Worm (Caenorhabditis elegans) whole organism, L3 larva: ENCODE results near the gene nep-3.

Source experiments
- ZK546.5 ChIP-seq: sonication (generic microtip); optimal IDR thresholded peaks from 2 replicates; lab custom pipeline; 2017; ENCODE audit warnings: missing biosample characterization, missing genetic modification characterization
- ama-1 ChIP-seq: fragments of 150-350 bp; optimal IDR thresholded peaks from 2 replicates; lab custom pipeline; 2018
- ceh-16 ChIP-seq: sonication (generic microtip); optimal IDR thresholded peaks from 2 replicates; lab custom pipeline; 2017; ENCODE audit warnings: missing biosample characterization, missing genetic modification characterization
- ceh-82 ChIP-seq: fragments of 150-350 bp; optimal IDR thresholded peaks from 2 replicates; lab custom pipeline; 2014; ENCODE audit warnings: missing biosample characterization, missing genetic modification characterization
- daf-12 ChIP-seq: fragments of 150-350 bp; optimal IDR thresholded peaks from 2 replicates; lab custom pipeline; 2014; ENCODE audit warnings: missing biosample characterization, missing genetic modification reagents, missing genetic modification characterization
- egl-5 ChIP-seq: fragments of 150-350 bp; optimal IDR thresholded peaks from 2 replicates; lab custom pipeline; 2017; ENCODE audit warnings: missing biosample characterization, missing genetic modification reagents, missing genetic modification characterization, inconsistent platforms
- elt-1 ChIP-seq: fragments of 150-350 bp; optimal IDR thresholded peaks from 2 replicates; lab custom pipeline; 2014; ENCODE audit warnings: missing biosample characterization, missing genetic modification characterization
- elt-2 ChIP-seq: sonication (generic microtip); optimal IDR thresholded peaks from 2 replicates; lab custom pipeline; 2016; ENCODE audit warnings: missing genetic modification reagents, mild to moderate bottlenecking, missing genetic modification characterization, missing compliant biosample characterization
- elt-3 ChIP-seq, 3 experiments: fragments of 150-350 bp in 1 of 3; sonication (generic microtip) in 2 of 3; optimal IDR thresholded peaks; 2 replicates in 2 of 3; 4 replicates in 1 of 3; lab custom pipeline; 2014 to 2017; ENCODE audit warnings: missing biosample characterization in 3 of 3, missing genetic modification characterization in 3 of 3
- eor-1 ChIP-seq, 2 experiments: fragments of 150-350 bp; optimal IDR thresholded peaks; 2 replicates each; lab custom pipeline; 2014 to 2018; ENCODE audit warnings: missing biosample characterization in 2 of 2, missing genetic modification characterization in 2 of 2
- fkh-10 ChIP-seq: sonication (generic microtip); optimal IDR thresholded peaks from 2 replicates; lab custom pipeline; 2017; ENCODE audit warnings: missing biosample characterization, missing genetic modification reagents, missing genetic modification characterization
- fkh-2 ChIP-seq: fragments of 150-350 bp; optimal IDR thresholded peaks from 2 replicates; lab custom pipeline; 2014; ENCODE audit warnings: missing biosample characterization, missing genetic modification reagents, missing genetic modification characterization
- fos-1 ChIP-seq: fragments of 150-350 bp; optimal IDR thresholded peaks from 2 replicates; lab custom pipeline; 2014; ENCODE audit warnings: missing biosample characterization, missing genetic modification characterization
- hmg-11 ChIP-seq: sonication (generic microtip); optimal IDR thresholded peaks from 2 replicates; lab custom pipeline; 2016; ENCODE audit warnings: missing genetic modification characterization, missing compliant biosample characterization
- lin-39 ChIP-seq: fragments of 150-350 bp; optimal IDR thresholded peaks from 2 replicates; lab custom pipeline; 2018; ENCODE audit warnings: missing biosample characterization, missing genetic modification reagents, missing genetic modification characterization
- mml-1 ChIP-seq: fragments of 150-350 bp; sonication (generic microtip); optimal IDR thresholded peaks from 3 replicates; lab custom pipeline; 2014; ENCODE audit warnings: missing biosample characterization, missing genetic modification characterization
- nfya-1 ChIP-seq: sonication (generic microtip); optimal IDR thresholded peaks from 2 replicates; lab custom pipeline; 2017; ENCODE audit warnings: missing genetic modification characterization, mild to moderate bottlenecking, missing compliant biosample characterization, antibody characterized with exemption, moderate library complexity; ENCODE audit not compliant: insufficient read depth
- nhr-23 ChIP-seq: fragments of 150-350 bp; optimal IDR thresholded peaks from 2 replicates; lab custom pipeline; 2014; ENCODE audit warnings: missing biosample characterization, missing genetic modification reagents, missing genetic modification characterization
- nhr-237 ChIP-seq: fragments of 150-350 bp; optimal IDR thresholded peaks from 2 replicates; lab custom pipeline; 2014; ENCODE audit warnings: missing biosample characterization, missing genetic modification characterization
- nhr-28 ChIP-seq: fragments of 150-350 bp; optimal IDR thresholded peaks from 2 replicates; lab custom pipeline; 2014; ENCODE audit warnings: missing biosample characterization, missing genetic modification characterization
- nhr-43 ChIP-seq: sonication (generic microtip); optimal IDR thresholded peaks from 2 replicates; lab custom pipeline; 2016; ENCODE audit warnings: mild to moderate bottlenecking, missing genetic modification characterization, missing compliant biosample characterization; ENCODE audit not compliant: poor library complexity, severe bottlenecking
- nhr-67 ChIP-seq: fragments of 150-350 bp; optimal IDR thresholded peaks from 2 replicates; lab custom pipeline; 2014; ENCODE audit warnings: missing biosample characterization, missing genetic modification characterization
- nhr-77 ChIP-seq: fragments of 150-350 bp; optimal IDR thresholded peaks from 2 replicates; lab custom pipeline; 2014; ENCODE audit warnings: missing biosample characterization, missing genetic modification characterization
- pha-4 ChIP-seq: fragments of 150-350 bp; optimal IDR thresholded peaks from 2 replicates; lab custom pipeline; 2014; ENCODE audit warnings: missing biosample characterization, missing genetic modification reagents, missing genetic modification characterization
- pqm-1 ChIP-seq: fragments of 150-350 bp; optimal IDR thresholded peaks from 2 replicates; lab custom pipeline; 2017; ENCODE audit warnings: missing biosample characterization, missing genetic modification characterization, inconsistent platforms
- sea-2 ChIP-seq: fragments of 150-350 bp; sonication (generic microtip); optimal IDR thresholded peaks from 4 replicates; lab custom pipeline; 2014; ENCODE audit warnings: missing biosample characterization, missing genetic modification reagents, missing genetic modification characterization
- skn-1 ChIP-seq: fragments of 150-350 bp; optimal IDR thresholded peaks from 2 replicates; lab custom pipeline; 2014; ENCODE audit warnings: missing biosample characterization, missing genetic modification characterization
- tbx-2 ChIP-seq: sonication (generic microtip); optimal IDR thresholded peaks from 2 replicates; lab custom pipeline; 2016; ENCODE audit warnings: mild to moderate bottlenecking, missing genetic modification characterization, missing compliant biosample characterization
- unc-39 ChIP-seq: sonication (generic microtip); optimal IDR thresholded peaks from 4 replicates; lab custom pipeline; 2017; ENCODE audit warnings: missing biosample characterization, missing genetic modification characterization
- zag-1 ChIP-seq: fragments of 150-350 bp; optimal IDR thresholded peaks from 2 replicates; lab custom pipeline; 2014; ENCODE audit warnings: missing biosample characterization, missing genetic modification characterization
- ztf-11 ChIP-seq: fragments of 150-350 bp; optimal IDR thresholded peaks from 2 replicates; lab custom pipeline; 2014; ENCODE audit warnings: missing biosample characterization, missing genetic modification characterization

nep-3 gene

DNA sequence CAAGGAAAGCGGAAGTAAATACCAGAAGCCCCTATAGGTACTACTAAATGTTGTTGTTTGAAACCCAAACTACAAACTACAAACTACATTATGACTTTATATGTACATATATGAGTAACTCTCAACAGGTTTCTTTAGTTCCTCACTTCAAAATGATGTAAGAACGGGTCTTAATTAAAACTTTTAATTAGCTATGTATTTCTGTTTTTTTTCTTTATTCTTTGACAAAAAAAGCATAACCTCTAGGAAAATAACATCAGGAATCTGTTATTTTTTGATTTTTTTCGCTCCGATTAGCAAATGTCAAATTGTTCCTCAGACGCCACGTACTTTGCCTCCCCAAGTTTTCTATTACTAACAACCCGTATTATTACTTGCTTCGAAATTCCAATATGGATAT is 1.3 kb upstream of the nep-3 start, which contains the start of gene srh-250:
TSS of gene srh-250 (plus strand) at position 301 of the 400 bp plus-strand sequence.
- TF ChIP-seq pha-4 (tag; lab: Kevin White, UChicago) (no peak), fkh-2 (tag; lab: Kevin White, UChicago) (no peak), egl-5 (tag; lab: Kevin White, UChicago) (no peak)

DNA sequence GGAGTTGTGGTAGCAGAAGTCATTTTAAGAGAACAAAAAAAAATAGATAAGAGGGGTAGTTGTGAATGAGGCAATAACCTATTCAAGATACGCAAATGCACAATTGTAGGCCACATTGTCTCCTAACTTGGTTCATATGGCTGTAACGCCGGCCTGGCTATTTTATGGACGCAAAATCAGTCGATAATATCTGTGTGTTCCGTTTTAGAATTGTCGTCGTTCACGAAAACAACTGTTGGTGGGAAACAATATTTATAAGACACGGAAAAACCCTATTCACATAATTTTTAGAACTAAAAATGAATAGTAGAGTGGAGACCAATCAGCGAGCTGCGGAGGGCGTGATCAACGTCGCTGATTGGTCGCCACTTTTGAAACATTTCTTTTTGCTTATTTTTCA is 847 bp upstream of the nep-3 start, which contains the start of gene sdz-7:
TSS of gene sdz-7 (minus strand) at position 101 of the 400 bp plus-strand sequence.
- TF ChIP-seq ztf-11 (tag; lab: Kevin White, UChicago): no peak
- no peak for TF ChIP-seq skn-1

- TF ChIP-seq ZK546.5: no peak
- TF ChIP-seq hmg-11 (tag; lab: Kevin White, UChicago): no peak
- no peak for TF ChIP-seq daf-12 (tag; lab: Kevin White, UChicago)
- no peak for TF ChIP-seq sea-2 (GFP tag; lab: Kevin White, UChicago)
- TF ChIP-seq nhr-77: no peak
- TF ChIP-seq ceh-82 (tag; lab: Kevin White, UChicago): no peak
- TF ChIP-seq nhr-28 (tag; lab: Kevin White, UChicago): no peak
- TF ChIP-seq lin-39 (tag; lab: Kevin White, UChicago): no peak
- no peak for TF ChIP-seq mml-1 (tag; lab: Kevin White, UChicago)
- TF ChIP-seq nhr-237 (tag; lab: Kevin White, UChicago): no peak
- TF ChIP-seq zag-1 (tag; lab: Kevin White, UChicago): no peak
- TF ChIP-seq ceh-16 (tag; lab: Kevin White, UChicago): no peak
- TF ChIP-seq elt-2 (tag; lab: Kevin White, UChicago): no peak
- no peak for TF ChIP-seq pha-4 (tag; lab: Kevin White, UChicago)
- TF ChIP-seq eor-1 (tag; optimal IDR thresholded peaks at IDR 0.05; lab: Kevin White, UChicago): no peak
- no peak for TF ChIP-seq pqm-1 (tag; lab: Kevin White, UChicago)
Measured at ce11 chrII:3869601-3870000, 7.4 kb downstream of the nep-3 start, which contains the start of gene oac-10. oac-10 (plus strand) TSS chrII:3869901.

DNA sequence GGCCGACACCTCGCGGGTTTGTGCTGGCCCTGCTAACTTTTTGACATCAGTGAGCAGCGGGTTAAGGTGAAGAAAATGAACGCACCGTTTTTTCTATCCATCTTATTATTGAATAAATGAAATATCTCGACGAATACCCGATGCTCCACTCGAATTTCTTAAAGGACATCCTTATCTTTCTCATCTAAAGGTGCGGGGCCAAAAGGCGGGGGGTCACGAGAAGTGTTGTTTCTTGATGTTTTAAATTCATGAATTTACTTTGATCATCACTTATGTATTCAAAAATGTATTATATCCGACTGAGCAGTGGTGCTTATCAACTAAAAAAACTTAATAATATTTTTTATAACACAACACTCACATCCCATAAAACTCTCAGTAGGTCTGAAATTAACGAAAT is 12.4 kb downstream of the nep-3 start, which contains the start of gene nhr-261:
TSS of gene nhr-261 (minus strand) at position 101 of the 400 bp plus-strand sequence.
- TF ChIP-seq fos-1 (tag; lab: Kevin White, UChicago) (no peak), elt-1 (tag; lab: Kevin White, UChicago) (no peak), nhr-67 (tag; lab: Kevin White, UChicago) (no peak), zag-1 (tag; lab: Kevin White, UChicago) (no peak), sea-2 (GFP tag; lab: Kevin White, UChicago) (no peak), tbx-2 (tag; lab: Kevin White, UChicago) (no peak), ceh-16 (tag; lab: Kevin White, UChicago) (no peak), nhr-43 (no peak), fkh-10 (GFP tag; lab: Kevin White, UChicago) (no peak), nfya-1 (tag; lab: Kevin White, UChicago) (no peak), nhr-28 (tag; lab: Kevin White, UChicago) (no peak), skn-1 (no peak), elt-3 (tag; optimal IDR thresholded peaks at IDR 0.05; lab: Kevin White, UChicago) (no peak), ztf-11 (tag; lab: Kevin White, UChicago) (no peak), elt-2 (tag; lab: Kevin White, UChicago) (no peak), unc-39 (tag; lab: Kevin White, UChicago) (no peak), ama-1 (lab: Kevin White, UChicago) (no peak), mml-1 (tag; lab: Kevin White, UChicago) (no peak), lin-39 (tag; lab: Kevin White, UChicago) (no peak), ZK546.5 (no peak)
- TF ChIP-seq, all 47 proteins: peak for 0

DNA sequence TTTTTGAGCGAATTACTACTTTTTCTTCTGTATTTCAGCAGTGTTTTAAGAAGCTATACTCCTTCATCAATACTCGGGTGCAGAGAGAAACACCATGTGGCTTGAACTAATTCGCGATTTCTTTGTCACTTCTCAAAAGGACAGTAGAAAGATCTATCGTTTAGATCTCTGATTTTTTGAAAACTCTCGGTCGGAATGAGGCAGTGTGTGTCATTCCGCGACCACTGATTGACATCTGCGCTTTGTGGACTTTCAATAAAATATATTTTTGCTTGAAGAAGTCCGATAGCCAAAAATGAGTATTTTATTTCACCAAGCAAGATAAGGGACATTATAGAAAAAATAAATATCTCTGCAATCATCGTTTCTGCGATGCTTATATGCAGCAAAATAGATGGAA is 15.0 kb downstream of the nep-3 start:
- TF ChIP-seq egl-5 (tag; lab: Kevin White, UChicago): no peak
- TF ChIP-seq nhr-23 (tag; lab: Kevin White, UChicago): peak; percentile 7
- peak; percentile 60 for TF ChIP-seq elt-1 (tag; lab: Kevin White, UChicago)
- TF ChIP-seq skn-1: no peak

- no peak for TF ChIP-seq nhr-67 (tag; lab: Kevin White, UChicago)
- TF ChIP-seq ceh-82 (tag; lab: Kevin White, UChicago): no peak
- no peak for TF ChIP-seq nhr-23 (tag; lab: Kevin White, UChicago)
- no peak for TF ChIP-seq lin-39 (tag; lab: Kevin White, UChicago)
- TF ChIP-seq nhr-237 (tag; lab: Kevin White, UChicago): no peak
Measured at ce11 chrII:3860826-3861225, 16.2 kb downstream of the nep-3 start, which contains the start of gene oac-11. oac-11 (minus strand) TSS chrII:3860926.
